Fruit fly (Drosophila melanogaster): ENCODE data around the gene CG7702.
A peak's percentile ranks its signal among the peaks of the same experiment; 100 is the strongest.

dm6 chr3R:18719767-18720341 lies 50.7 kb downstream of the CG7702 start:
- TF ChIP-seq usp (GFP tag; optimal IDR thresholded peaks at IDR 0.05) (no peak), OdsH (GFP tag; optimal IDR thresholded peaks at IDR 0.05) (peak; percentile 74), Abd-B (GFP tag; optimal IDR thresholded peaks at IDR 0.05) (no peak), h (GFP tag; optimal IDR thresholded peaks at IDR 0.05) (peak; percentile 81), pan (optimal IDR thresholded peaks at IDR 0.05) (no peak), Rel (GFP tag; optimal IDR thresholded peaks at IDR 0.05) (no peak), Rel (tag; optimal IDR thresholded peaks at IDR 0.05) (peak; percentile 57), sv (GFP tag; optimal IDR thresholded peaks at IDR 0.05) (peak; percentile 80), Vsx2 (GFP tag; optimal IDR thresholded peaks at IDR 0.05; ENCODE audit: partially characterized antibody) (no peak), GATAd (GFP tag; optimal IDR thresholded peaks at IDR 0.05) (no peak), Dif (GFP tag; optimal IDR thresholded peaks at IDR 0.05; ENCODE audit: partially characterized antibody) (no peak), lola (GFP tag; optimal IDR thresholded peaks at IDR 0.05) (no peak), psq (GFP tag; optimal IDR thresholded peaks at IDR 0.05) (peak; percentile 59), ey (GFP tag; optimal IDR thresholded peaks at IDR 0.05) (peak; percentile 82)

Data from whole organism, wandering third instar larva.